Worm (Caenorhabditis elegans) whole organism, L3 larva: ENCODE data around the gene tbg-1.

ENCODE experiments used
- ama-1 ChIP-seq: fragments of 150-350 bp; optimal IDR thresholded peaks from 2 replicates; lab custom pipeline; 2018
- ceh-9 ChIP-seq: sonication (generic microtip); optimal IDR thresholded peaks from 2 replicates; lab custom pipeline; 2018; ENCODE audit warnings: missing biosample characterization, missing genetic modification characterization
- nhr-12 ChIP-seq: fragments of 150-350 bp; optimal IDR thresholded peaks from 2 replicates; lab custom pipeline; 2014; ENCODE audit warnings: missing biosample characterization, missing genetic modification characterization
- nhr-237 ChIP-seq: fragments of 150-350 bp; optimal IDR thresholded peaks from 2 replicates; lab custom pipeline; 2014; ENCODE audit warnings: missing biosample characterization, missing genetic modification characterization
- pqm-1 ChIP-seq: fragments of 150-350 bp; optimal IDR thresholded peaks from 2 replicates; lab custom pipeline; 2017; ENCODE audit warnings: missing biosample characterization, missing genetic modification characterization, inconsistent platforms

DNA sequence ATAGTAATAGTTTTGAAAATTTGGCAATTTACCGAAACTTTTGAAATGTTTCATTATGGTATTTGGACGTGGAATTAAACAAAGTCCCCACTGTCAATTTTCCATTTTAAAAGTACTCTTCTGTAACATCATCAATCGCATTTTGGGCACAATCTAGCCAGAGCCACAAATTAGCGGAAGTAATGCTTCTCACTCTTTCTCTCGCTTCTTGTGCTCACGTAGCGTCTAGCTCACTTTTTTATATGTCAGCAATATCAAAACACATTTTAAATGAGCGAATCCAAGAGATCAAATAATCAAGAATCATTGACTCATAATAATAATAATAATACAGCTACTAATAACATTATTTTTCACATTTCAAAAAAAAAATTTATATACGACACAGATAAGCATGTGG is 35.0 kb upstream of the tbg-1 start:
- TF ChIP-seq ama-1 (lab: Kevin White, UChicago) (no peak), nhr-12 (tag; lab: Kevin White, UChicago) (no peak), pqm-1 (tag; lab: Kevin White, UChicago) (no peak), nhr-237 (tag; lab: Kevin White, UChicago) (no peak), ceh-9 (tag; lab: Kevin White, UChicago) (no peak)
